Fruit fly (Drosophila melanogaster) whole organism, embryonic: ENCODE data around the gene ldbr.
A peak's percentile ranks its signal among the peaks of the same experiment; 100 is the strongest.

Source experiments
- CG11093 ChIP-seq: fragments of 200-800 bp; sonication (Bioruptor generic); IDR thresholded peaks from 3 replicates; pipeline ENCODE4 v1.3.6; 2022; ENCODE audit warnings: missing biosample characterization, missing genetic modification characterization
- CG12769 ChIP-seq: fragments of 200-800 bp; sonication (Bioruptor generic); optimal IDR thresholded peaks from 2 replicates; lab custom pipeline; 2019; ENCODE audit warnings: missing biosample characterization, mild to moderate bottlenecking, missing genetic modification characterization, moderate library complexity
- CG14710 ChIP-seq: fragments of 200-800 bp; sonication (Bioruptor generic); optimal IDR thresholded peaks from 3 replicates; lab custom pipeline; 2019; ENCODE audit warnings: missing biosample characterization, mild to moderate bottlenecking, missing genetic modification characterization, moderate library complexity
- CG14860 ChIP-seq: fragments of 200-800 bp; sonication (Bioruptor generic); IDR thresholded peaks from 3 replicates; pipeline ENCODE4 v1.3.6; 2022; ENCODE audit warnings: missing biosample characterization, missing genetic modification characterization; ENCODE audit not compliant: partially characterized antibody
- CG15011 ChIP-seq: fragments of 200-800 bp; sonication (Bioruptor generic); optimal IDR thresholded peaks from 3 replicates; lab custom pipeline; 2018; ENCODE audit warnings: missing biosample characterization, mild to moderate bottlenecking, missing genetic modification characterization
- CG15269 ChIP-seq: fragments of 200-800 bp; sonication (Bioruptor generic); optimal IDR thresholded peaks from 2 replicates; lab custom pipeline; 2018; ENCODE audit warnings: missing biosample characterization, mild to moderate bottlenecking, missing genetic modification characterization, moderate library complexity
- CG15514 ChIP-seq: fragments of 200-800 bp; sonication (Bioruptor generic); optimal IDR thresholded peaks from 3 replicates; lab custom pipeline; 2017; ENCODE audit warnings: missing biosample characterization, missing genetic modification characterization, mild to moderate bottlenecking, moderate library complexity, missing genetic modification reagents
- CG16779 ChIP-seq: fragments of 200-800 bp; sonication (Bioruptor generic); IDR thresholded peaks from 2 replicates; pipeline ENCODE4 v1.3.6; 2022; ENCODE audit warnings: missing biosample characterization, missing genetic modification characterization
- CG2202 ChIP-seq: fragments of 200-800 bp; sonication (Bioruptor generic); optimal IDR thresholded peaks from 2 replicates; lab custom pipeline; 2018; ENCODE audit warnings: missing biosample characterization, mild to moderate bottlenecking, missing genetic modification characterization
- CG32767 ChIP-seq: fragments of 200-800 bp; sonication (Bioruptor generic); IDR thresholded peaks from 2 replicates; pipeline ENCODE4 v1.3.6; 2022; ENCODE audit warnings: missing biosample characterization, missing genetic modification characterization
- CG3726 ChIP-seq: fragments of 200-800 bp; sonication (Bioruptor generic); IDR thresholded peaks from 3 replicates; pipeline ENCODE4, ENCODE4 v1.3.6; 2022; ENCODE audit warnings: missing biosample characterization, missing genetic modification characterization
- CG4360 ChIP-seq: fragments of 200-800 bp; sonication (Bioruptor generic); IDR thresholded peaks from 2 replicates; pipeline ENCODE4 v1.3.6; 2022; ENCODE audit warnings: missing biosample characterization, missing genetic modification characterization
- CG4617 ChIP-seq: fragments of 200-800 bp; sonication (Bioruptor generic); optimal IDR thresholded peaks from 3 replicates; lab custom pipeline; 2016; ENCODE audit warnings: missing biosample characterization, missing genetic modification characterization, borderline replicate concordance
- CG7928 ChIP-seq: fragments of 200-800 bp; sonication (Bioruptor generic); optimal IDR thresholded peaks from 2 replicates; lab custom pipeline; 2017; ENCODE audit warnings: missing biosample characterization, mild to moderate bottlenecking, missing genetic modification characterization
- CG8478 ChIP-seq: fragments of >200 bp; optimal IDR thresholded peaks from 2 replicates; lab custom pipeline; 2018
- CkIIα-i1 ChIP-seq: fragments of 200-800 bp; sonication (Bioruptor generic); IDR thresholded peaks from 2 replicates; pipeline ENCODE4 v1.3.6; 2022; ENCODE audit warnings: missing biosample characterization, missing genetic modification characterization
- D19B ChIP-seq: fragments of 200-800 bp; sonication (Bioruptor generic); optimal IDR thresholded peaks from 2 replicates; lab custom pipeline; 2017; ENCODE audit warnings: missing biosample characterization, mild to moderate bottlenecking, missing genetic modification characterization
- Drgx ChIP-seq: fragments of 200-800 bp; sonication (Bioruptor generic); IDR thresholded peaks from 2 replicates; pipeline ENCODE4 v1.3.6; 2022; ENCODE audit warnings: missing biosample characterization, missing genetic modification characterization
- Hr78 ChIP-seq, 2 experiments: fragments of 200-800 bp in 1 of 2; fragments of >200 bp in 1 of 2; sonication (Bioruptor generic) in 1 of 2; optimal IDR thresholded peaks; 2 replicates each; lab custom pipeline; 2017 to 2019; ENCODE audit warnings: missing biosample characterization in 2 of 2, missing genetic modification characterization in 2 of 2, mild to moderate bottlenecking in 1 of 2, moderate library complexity in 1 of 2
- Jarid2 ChIP-seq: fragments of 200-800 bp; sonication (Bioruptor generic); optimal IDR thresholded peaks from 3 replicates; lab custom pipeline; 2017; ENCODE audit warnings: mild to moderate bottlenecking, missing biosample characterization, missing genetic modification reagents, missing genetic modification characterization
- Lhr ChIP-seq: fragments of 200-800 bp; sonication (Bioruptor generic); optimal IDR thresholded peaks from 3 replicates; lab custom pipeline; 2017; ENCODE audit warnings: mild to moderate bottlenecking, missing biosample characterization, missing genetic modification reagents, missing genetic modification characterization
- NC2α ChIP-seq: fragments of 200-800 bp; sonication (Bioruptor generic); optimal IDR thresholded peaks from 2 replicates; lab custom pipeline; 2016; ENCODE audit warnings: missing biosample characterization, missing genetic modification characterization
- Nf-YA ChIP-seq: fragments of 200-800 bp; sonication (Bioruptor generic); IDR thresholded peaks from 2 replicates; pipeline ENCODE4 v1.3.6; 2022; ENCODE audit warnings: missing biosample characterization, missing genetic modification characterization
- ase ChIP-seq: fragments of 200-800 bp; sonication (Bioruptor generic); IDR thresholded peaks from 3 replicates; pipeline ENCODE4 v1.3.6; 2022; ENCODE audit warnings: missing biosample characterization, missing genetic modification characterization
- cato ChIP-seq: fragments of 200-800 bp; sonication (Bioruptor generic); optimal IDR thresholded peaks from 2 replicates; lab custom pipeline; 2016; ENCODE audit warnings: missing biosample characterization, missing genetic modification characterization, borderline replicate concordance
- ci ChIP-seq: fragments of 200-800 bp; sonication (Bioruptor generic); IDR thresholded peaks from 3 replicates; pipeline ENCODE4 v1.3.6; 2022; ENCODE audit warnings: missing biosample characterization, missing genetic modification characterization
- dmrt11E ChIP-seq: fragments of 200-800 bp; sonication (Bioruptor generic); optimal IDR thresholded peaks from 3 replicates; lab custom pipeline; 2018; ENCODE audit warnings: missing biosample characterization, mild to moderate bottlenecking, missing genetic modification characterization, moderate library complexity
- eyg ChIP-seq: fragments of 200-800 bp; sonication (Bioruptor generic); optimal IDR thresholded peaks from 3 replicates; lab custom pipeline; 2016; ENCODE audit warnings: missing biosample characterization, missing genetic modification characterization
- gro ChIP-seq: fragments of 200-800 bp; sonication (Bioruptor generic); optimal IDR thresholded peaks from 2 replicates; lab custom pipeline; 2016; ENCODE audit warnings: missing biosample characterization, missing genetic modification characterization
- hth ChIP-seq: fragments of >200 bp; optimal IDR thresholded peaks from 2 replicates; lab custom pipeline; 2017; ENCODE audit warnings: inconsistent platforms
- ind ChIP-seq: fragments of 200-800 bp; sonication (Bioruptor generic); optimal IDR thresholded peaks from 3 replicates; lab custom pipeline; 2016; ENCODE audit warnings: missing biosample characterization, missing genetic modification characterization
- inv ChIP-seq: fragments of 200-800 bp; sonication (Bioruptor generic); IDR thresholded peaks from 2 replicates; pipeline ENCODE4 v1.3.6; 2022; ENCODE audit warnings: missing biosample characterization, missing genetic modification characterization; ENCODE audit not compliant: partially characterized antibody
- jumu ChIP-seq: fragments of 200-800 bp; sonication (Bioruptor generic); optimal IDR thresholded peaks from 3 replicates; lab custom pipeline; 2016; ENCODE audit warnings: missing biosample characterization, missing genetic modification characterization
- kah ChIP-seq: fragments of 200-800 bp; sonication (Bioruptor generic); optimal IDR thresholded peaks from 2 replicates; lab custom pipeline; 2018; ENCODE audit warnings: missing biosample characterization, mild to moderate bottlenecking, missing genetic modification characterization
- lilli ChIP-seq: fragments of 200-800 bp; sonication (Bioruptor generic); optimal IDR thresholded peaks from 3 replicates; lab custom pipeline; 2016; ENCODE audit warnings: missing biosample characterization, missing genetic modification characterization
- nerfin-1 ChIP-seq: fragments of 200-800 bp; sonication (Bioruptor generic); optimal IDR thresholded peaks from 3 replicates; lab custom pipeline; 2019; ENCODE audit warnings: missing biosample characterization, mild to moderate bottlenecking, missing genetic modification characterization, moderate library complexity
- pfk ChIP-seq: fragments of 200-800 bp; sonication (Bioruptor generic); optimal IDR thresholded peaks from 2 replicates; lab custom pipeline; 2018; ENCODE audit warnings: missing biosample characterization, mild to moderate bottlenecking, missing genetic modification characterization, moderate library complexity
- pros ChIP-seq: fragments of 200-800 bp; sonication (Bioruptor generic); optimal IDR thresholded peaks from 3 replicates; lab custom pipeline; 2019; ENCODE audit warnings: missing biosample characterization, mild to moderate bottlenecking, missing genetic modification characterization, moderate library complexity
- pzg ChIP-seq: fragments of 200-800 bp; sonication (Bioruptor generic); optimal IDR thresholded peaks from 3 replicates; lab custom pipeline; 2018; ENCODE audit warnings: missing biosample characterization, mild to moderate bottlenecking, missing genetic modification characterization, moderate library complexity
- sd ChIP-seq: fragments of 200-800 bp; sonication (Bioruptor generic); optimal IDR thresholded peaks from 3 replicates; lab custom pipeline; 2018; ENCODE audit warnings: missing biosample characterization, mild to moderate bottlenecking, missing genetic modification characterization, moderate library complexity
- shn ChIP-seq: fragments of 200-800 bp; sonication (Bioruptor generic); optimal IDR thresholded peaks from 3 replicates; lab custom pipeline; 2016; ENCODE audit warnings: missing biosample characterization, missing genetic modification characterization
- so ChIP-seq: fragments of 200-800 bp; sonication (Bioruptor generic); IDR thresholded peaks from 3 replicates; pipeline ENCODE4 v1.3.6; 2022; ENCODE audit warnings: missing biosample characterization, missing genetic modification characterization
- sqz ChIP-seq: fragments of 200-800 bp; sonication (Bioruptor generic); optimal IDR thresholded peaks from 3 replicates; lab custom pipeline; 2018; ENCODE audit warnings: missing biosample characterization, mild to moderate bottlenecking, missing genetic modification characterization
- ttk ChIP-seq: fragments of 200-800 bp; sonication (Bioruptor generic); IDR thresholded peaks from 2 replicates; pipeline ENCODE4 v2.1.2; 2022; ENCODE audit warnings: missing biosample characterization, missing genetic modification characterization
- tup ChIP-seq: fragments of 200-800 bp; sonication (Bioruptor generic); optimal IDR thresholded peaks from 2 replicates; lab custom pipeline; 2016; ENCODE audit warnings: missing biosample characterization, mild to moderate bottlenecking, missing genetic modification characterization, moderate library complexity
- unc-4 ChIP-seq: fragments of 200-800 bp; sonication (Bioruptor generic); IDR thresholded peaks from 2 replicates; pipeline ENCODE4 v1.3.6; 2022; ENCODE audit warnings: missing biosample characterization, missing genetic modification characterization; ENCODE audit not compliant: partially characterized antibody
- vfl ChIP-seq: fragments of 200-800 bp; sonication (Bioruptor generic); optimal IDR thresholded peaks from 2 replicates; lab custom pipeline; 2016; ENCODE audit warnings: missing biosample characterization, missing genetic modification characterization
- wdn ChIP-seq: fragments of 200-800 bp; sonication (Bioruptor generic); IDR thresholded peaks from 2 replicates; pipeline ENCODE4 v1.3.6; 2022; ENCODE audit warnings: missing biosample characterization, missing genetic modification characterization
- zen2 ChIP-seq: fragments of 200-800 bp; sonication (Bioruptor generic); IDR thresholded peaks from 3 replicates; pipeline ENCODE4 v1.3.6; 2022; ENCODE audit warnings: missing biosample characterization, missing genetic modification characterization; ENCODE audit not compliant: partially characterized antibody
- zfh1 ChIP-seq: fragments of 200-800 bp; sonication (Bioruptor generic); IDR thresholded peaks from 3 replicates; pipeline ENCODE4 v1.3.6; 2022; ENCODE audit warnings: missing biosample characterization, missing genetic modification characterization

The ldbr gene

dm6 chr3L:8096106-8096558 is 25.5 kb upstream of the ldbr start (continued):
- no peak for TF ChIP-seq dmrt11E
- peak; percentile 37 for TF ChIP-seq Lhr (GFP tag; lab: Kevin White, UChicago)
- TF ChIP-seq Jarid2 (GFP tag; lab: Kevin White, UChicago), result peak; percentile 81
- peak; percentile 23 for TF ChIP-seq CG2202
- TF ChIP-seq ttk (GFP tag; lab: Robert Waterston, UW), result peak; percentile 88
- TF ChIP-seq Hr78 (GFP tag; optimal IDR thresholded peaks at IDR 0.05; lab: Kevin White, UChicago), result peak in 1 of 2 experiments; percentile 61
- peak; percentile 90 for TF ChIP-seq CG11093 (GFP tag; lab: Robert Waterston, UW)
- TF ChIP-seq inv (GFP tag; lab: Robert Waterston, UW), result no peak
- peak; percentile 96 for TF ChIP-seq so (GFP tag; lab: Robert Waterston, UW)
- TF ChIP-seq CG15514 (GFP tag; lab: Kevin White, UChicago), result peak; percentile 93
- TF ChIP-seq CG8478 (lab: Kevin White, UChicago), result no peak
- 0 out of 2 replicates have a peak, but pooled peaks have one; percentile 29 for TF ChIP-seq CkIIα-i1 (GFP tag; lab: Robert Waterston, UW)
- TF ChIP-seq jumu (GFP tag; lab: Kevin White, UChicago), result peak; percentile 67
- no peak for TF ChIP-seq CG14860 (GFP tag; lab: Robert Waterston, UW)
- TF ChIP-seq ase (GFP tag; lab: Robert Waterston, UW), result peak; percentile 88
- TF ChIP-seq CG3726 (GFP tag; lab: Robert Waterston, UW), result peak; percentile 85; the same call in 2 of the 3 replicates
- peak; percentile 89 for TF ChIP-seq vfl
- TF ChIP-seq Drgx, result peak; percentile 97
- TF ChIP-seq nerfin-1, result peak; percentile 65
- TF ChIP-seq CG15269 (tag; lab: Kevin White, UChicago), result peak; percentile 98
- peak; percentile 86 for TF ChIP-seq Nf-YA
- peak; percentile 94 for TF ChIP-seq CG32767 (GFP tag; lab: Robert Waterston, UW)
- TF ChIP-seq tup, result peak; percentile 82
- TF ChIP-seq hth (lab: Kevin White, UChicago), result no peak
- peak; percentile 80; the same call in 2 of the 3 replicates for TF ChIP-seq zfh1 (GFP tag; lab: Robert Waterston, UW)
- TF ChIP-seq CG14710 (tag; lab: Kevin White, UChicago), result peak; percentile 45
- peak; percentile 82 for TF ChIP-seq shn
- TF ChIP-seq CG7928 (GFP tag; lab: Kevin White, UChicago), result peak; percentile 79
- peak; percentile 55 for TF ChIP-seq sqz
- peak; percentile 94 for TF ChIP-seq sd (tag; lab: Kevin White, UChicago)
- peak; percentile 96 for TF ChIP-seq ind (GFP tag; lab: Kevin White, UChicago)
- peak; percentile 81 for TF ChIP-seq kah (GFP tag; lab: Kevin White, UChicago)
- peak; percentile 92 for TF ChIP-seq CG15011 (GFP tag; lab: Kevin White, UChicago)
- 0 out of 2 replicates have a peak, but pooled peaks have one; percentile 20 for TF ChIP-seq CG4360 (GFP tag; lab: Robert Waterston, UW)
- no peak for TF ChIP-seq NC2α
- TF ChIP-seq cato (GFP tag; lab: Kevin White, UChicago), result peak; percentile 82
- TF ChIP-seq wdn (GFP tag; lab: Robert Waterston, UW), result peak; percentile 94
- peak; percentile 73 for TF ChIP-seq CG12769 (tag; lab: Kevin White, UChicago)
- TF ChIP-seq gro (GFP tag; lab: Kevin White, UChicago), result peak; percentile 94
- peak; percentile 96 for TF ChIP-seq lilli
- TF ChIP-seq eyg (GFP tag; lab: Kevin White, UChicago), result peak; percentile 76
- TF ChIP-seq zen2, result no peak
- TF ChIP-seq ci (GFP tag; lab: Robert Waterston, UW), result peak; percentile 83
- no peak for TF ChIP-seq pfk (GFP tag; lab: Kevin White, UChicago)
- no peak for TF ChIP-seq unc-4 (GFP tag; lab: Robert Waterston, UW)
- TF ChIP-seq pzg (GFP tag; lab: Kevin White, UChicago), result peak; percentile 7
- TF ChIP-seq CG4617 (GFP tag; lab: Kevin White, UChicago), result peak; percentile 78
- TF ChIP-seq CG16779 (GFP tag; lab: Robert Waterston, UW), result peak; percentile 86
- peak; percentile 89 for TF ChIP-seq D19B
- no peak for TF ChIP-seq pros (GFP tag; lab: Kevin White, UChicago)
